Worm (Caenorhabditis elegans) whole organism, mixed stage, embryonic: ENCODE measurements around the gene lipl-6.

Experiments used
- M03D4.4 ChIP-seq: sonication (generic microtip); optimal IDR thresholded peaks from 2 replicates; lab custom pipeline; 2017; ENCODE audit warnings: mild to moderate bottlenecking, missing genetic modification characterization, missing compliant biosample characterization
- ceh-39 ChIP-seq: fragments of 150-350 bp; optimal IDR thresholded peaks from 2 replicates; lab custom pipeline; 2014; ENCODE audit warnings: missing biosample characterization, missing genetic modification characterization
- ceh-43 ChIP-seq: fragments of 200-800 bp; sonication (Bioruptor generic); optimal IDR thresholded peaks from 2 replicates; lab custom pipeline; 2018; ENCODE audit warnings: mild to moderate bottlenecking, missing genetic modification characterization, moderate library complexity, missing compliant biosample characterization
- ceh-83 ChIP-seq: fragments of 200-800 bp; sonication (Bioruptor generic); optimal IDR thresholded peaks from 2 replicates; lab custom pipeline; 2018; ENCODE audit warnings: mild to moderate bottlenecking, missing genetic modification characterization, missing compliant biosample characterization
- ces-1 ChIP-seq: fragments of 150-350 bp; optimal IDR thresholded peaks from 2 replicates; lab custom pipeline; 2014; ENCODE audit warnings: missing biosample characterization, missing genetic modification reagents, missing genetic modification characterization
- drap-1 ChIP-seq: fragments of 200-800 bp; sonication (Bioruptor generic); optimal IDR thresholded peaks from 3 replicates; lab custom pipeline; 2018; ENCODE audit warnings: mild to moderate bottlenecking, missing genetic modification characterization, missing compliant biosample characterization
- elt-1 ChIP-seq: sonication (generic microtip); optimal IDR thresholded peaks from 2 replicates; lab custom pipeline; 2017; ENCODE audit warnings: missing genetic modification characterization, mild to moderate bottlenecking, missing compliant biosample characterization, antibody characterized with exemption, moderate library complexity, borderline replicate concordance; ENCODE audit not compliant: insufficient read depth
- elt-3 ChIP-seq: fragments of 150-350 bp; optimal IDR thresholded peaks from 2 replicates; lab custom pipeline; 2014; ENCODE audit warnings: missing biosample characterization, missing genetic modification characterization
- ham-2 ChIP-seq: fragments of 200-800 bp; sonication (Bioruptor generic); optimal IDR thresholded peaks from 2 replicates; lab custom pipeline; 2018; ENCODE audit warnings: mild to moderate bottlenecking, missing genetic modification characterization, missing compliant biosample characterization
- hlh-1 ChIP-seq: fragments of 150-350 bp; optimal IDR thresholded peaks from 2 replicates; lab custom pipeline; 2014; ENCODE audit warnings: missing biosample characterization, missing genetic modification reagents, missing genetic modification characterization
- lin-13 ChIP-seq: fragments of 150-350 bp; optimal IDR thresholded peaks from 2 replicates; lab custom pipeline; 2014; ENCODE audit warnings: missing biosample characterization, missing genetic modification characterization
- lin-32 ChIP-seq: fragments of 200-800 bp; sonication (Bioruptor generic); optimal IDR thresholded peaks from 2 replicates; lab custom pipeline; 2018; ENCODE audit warnings: mild to moderate bottlenecking, missing genetic modification characterization, missing compliant biosample characterization
- lsy-2 ChIP-seq: fragments of 150-350 bp; optimal IDR thresholded peaks from 2 replicates; lab custom pipeline; 2014; ENCODE audit warnings: missing biosample characterization, missing genetic modification characterization
- mab-5 ChIP-seq: fragments of 150-350 bp; optimal IDR thresholded peaks from 2 replicates; lab custom pipeline; 2014; ENCODE audit warnings: missing biosample characterization, missing genetic modification characterization
- mep-1 ChIP-seq: fragments of 150-350 bp; optimal IDR thresholded peaks from 2 replicates; lab custom pipeline; 2017; ENCODE audit warnings: missing biosample characterization, missing genetic modification reagents, missing genetic modification characterization, inconsistent platforms
- mls-2 ChIP-seq: sonication (generic microtip); optimal IDR thresholded peaks from 2 replicates; lab custom pipeline; 2016; ENCODE audit warnings: mild to moderate bottlenecking, missing genetic modification characterization, moderate library complexity, missing compliant biosample characterization
- nhr-2 ChIP-seq: fragments of 150-350 bp; optimal IDR thresholded peaks from 2 replicates; lab custom pipeline; 2014; ENCODE audit warnings: missing biosample characterization, missing genetic modification characterization
- nhr-237 ChIP-seq: fragments of 150-350 bp; optimal IDR thresholded peaks from 2 replicates; lab custom pipeline; 2014; ENCODE audit warnings: missing biosample characterization, missing genetic modification characterization
- nhr-28 ChIP-seq: fragments of 150-350 bp; optimal IDR thresholded peaks from 2 replicates; lab custom pipeline; 2014; ENCODE audit warnings: missing biosample characterization, missing genetic modification characterization
- pha-4 ChIP-seq: fragments of 150-350 bp; optimal IDR thresholded peaks from 2 replicates; lab custom pipeline; 2018; ENCODE audit warnings: missing biosample characterization, missing genetic modification reagents, missing genetic modification characterization
- sem-2 ChIP-seq: fragments of 200-800 bp; sonication (Bioruptor generic); optimal IDR thresholded peaks from 2 replicates; lab custom pipeline; 2018; ENCODE audit warnings: mild to moderate bottlenecking, missing genetic modification characterization, missing compliant biosample characterization
- snpc-4 ChIP-seq: fragments of 150-350 bp; optimal IDR thresholded peaks from 2 replicates; lab custom pipeline; 2014; ENCODE audit warnings: missing biosample characterization, missing genetic modification characterization
- sptf-1 ChIP-seq: sonication (generic microtip); optimal IDR thresholded peaks from 2 replicates; lab custom pipeline; 2017; ENCODE audit warnings: mild to moderate bottlenecking, missing genetic modification characterization, moderate library complexity, missing compliant biosample characterization
- tbx-8 ChIP-seq: fragments of 200-800 bp; sonication (Bioruptor generic); optimal IDR thresholded peaks from 2 replicates; lab custom pipeline; 2018; ENCODE audit warnings: mild to moderate bottlenecking, missing genetic modification characterization, moderate library complexity, missing compliant biosample characterization
- unc-39 ChIP-seq: fragments of 150-350 bp; optimal IDR thresholded peaks from 2 replicates; lab custom pipeline; 2014; ENCODE audit warnings: missing biosample characterization, missing genetic modification characterization
- unc-62 ChIP-seq: fragments of 150-350 bp; optimal IDR thresholded peaks from 2 replicates; lab custom pipeline; 2014; ENCODE audit warnings: missing biosample characterization, missing genetic modification reagents, missing genetic modification characterization
- zip-8 ChIP-seq: fragments of 150-350 bp; optimal IDR thresholded peaks from 2 replicates; lab custom pipeline; 2014; ENCODE audit warnings: missing biosample characterization, missing genetic modification characterization
- ztf-11 ChIP-seq: fragments of 150-350 bp; optimal IDR thresholded peaks from 2 replicates; lab custom pipeline; 2014; ENCODE audit warnings: missing biosample characterization, missing genetic modification characterization

lipl-6 gene

DNA sequence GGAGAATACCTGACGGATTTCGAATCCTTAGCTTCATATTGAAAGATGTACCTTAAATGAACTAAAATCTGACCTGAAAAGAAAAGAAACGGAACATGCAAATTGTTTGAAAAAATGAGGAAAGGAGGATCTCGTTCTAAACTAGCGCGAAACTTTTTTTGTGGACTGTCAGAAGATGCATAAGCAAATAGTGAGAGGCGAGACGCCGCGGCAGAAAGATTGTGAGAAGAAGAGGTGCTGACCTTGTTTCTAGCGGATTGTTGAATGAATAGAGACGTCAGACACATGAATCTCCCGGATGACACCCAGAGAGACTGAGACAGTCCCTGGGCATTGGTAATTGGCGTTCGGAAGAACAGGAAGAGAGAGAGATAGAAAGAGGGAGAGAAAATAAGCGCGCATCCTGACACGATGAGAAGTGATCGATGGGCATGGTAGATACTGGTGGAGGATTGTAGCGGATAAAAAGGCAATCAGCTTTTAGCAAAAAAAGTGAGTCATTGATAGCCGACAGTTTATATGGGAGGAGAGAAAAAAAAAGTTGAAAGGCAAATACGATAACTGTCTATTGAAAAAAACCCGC is 35.9 kb upstream of the lipl-6 start, which contains the start of gene ptr-15:
ptr-15 (minus strand) TSS at position 51 of the 583 bp plus-strand sequence.
- TF ChIP-seq zip-8: no peak
- no peak for TF ChIP-seq lin-13 (tag; lab: Kevin White, UChicago)
- no peak for TF ChIP-seq pha-4 (tag; lab: Kevin White, UChicago)
- peak; percentile 61 for TF ChIP-seq unc-62 (GFP tag; lab: Kevin White, UChicago)
- TF ChIP-seq elt-1 (tag; lab: Kevin White, UChicago): peak; percentile 80
- peak; percentile 91 for TF ChIP-seq ham-2 (GFP tag; lab: Kevin White, UChicago)

ce11 chrV:6956237-6956636 is 22.1 kb upstream of the lipl-6 start, which contains the start of gene mec-1:
TSS of gene mec-1 (plus strand) at chrV:6956537.
- TF ChIP-seq tbx-8: no peak
- TF ChIP-seq nhr-2 (tag; lab: Kevin White, UChicago): no peak
- no peak for TF ChIP-seq lin-32 (GFP tag; lab: Kevin White, UChicago)
- TF ChIP-seq elt-3 (tag; lab: Kevin White, UChicago): no peak
- TF ChIP-seq hlh-1 (tag; lab: Kevin White, UChicago): no peak
- TF ChIP-seq zip-8: no peak
- TF ChIP-seq nhr-28 (tag; lab: Kevin White, UChicago): no peak

DNA sequence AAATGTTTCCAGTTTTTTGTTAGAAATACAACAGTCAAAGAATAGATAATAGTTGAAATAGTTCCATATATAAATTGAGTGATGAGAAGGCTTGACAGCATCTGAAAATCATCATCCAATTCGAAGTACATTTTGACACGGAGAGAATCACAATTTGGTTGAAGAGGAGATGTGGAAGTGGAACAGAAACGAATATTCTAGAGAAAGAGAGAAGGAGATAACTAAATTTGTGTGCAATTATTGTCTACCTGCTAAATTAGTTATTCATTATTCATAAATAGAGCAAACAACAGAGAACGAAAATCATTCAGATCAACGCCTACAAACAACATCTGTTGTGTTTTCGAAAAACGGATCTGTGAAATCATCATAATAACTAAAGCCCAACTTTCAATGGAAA is 19.7 kb upstream of the lipl-6 start, which contains the start of gene srg-31:
srg-31 (minus strand) TSS at position 101 of the 400 bp plus-strand sequence.
- TF ChIP-seq lin-13 (tag; lab: Kevin White, UChicago) (no peak), sem-2 (GFP tag; lab: Kevin White, UChicago) (no peak), nhr-28 (tag; lab: Kevin White, UChicago) (no peak), ztf-11 (tag; lab: Kevin White, UChicago) (no peak), ceh-43 (no peak)

DNA sequence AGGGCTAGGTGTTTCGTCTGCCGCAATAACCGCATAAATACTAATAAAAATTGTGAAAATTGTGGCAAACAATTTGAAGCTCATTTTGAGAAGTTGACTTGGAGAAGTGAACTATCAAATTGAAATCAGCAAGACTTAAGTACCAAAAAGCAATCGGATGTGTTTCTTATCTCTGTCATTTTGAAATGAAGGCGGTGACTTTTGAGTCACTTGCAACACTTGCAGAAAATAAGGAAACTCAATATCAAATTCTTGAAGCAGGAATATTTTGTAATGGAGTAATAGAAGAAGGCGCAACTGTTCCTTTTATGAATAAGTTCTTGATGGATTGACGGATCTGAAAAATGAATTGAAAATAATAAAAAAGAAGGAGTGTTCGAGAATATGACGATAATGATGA is 17.2 kb upstream of the lipl-6 start, which contains the start of gene T07H8.11:
T07H8.11 (minus strand) TSS at position 101 of the 400 bp plus-strand sequence.
- TF ChIP-seq mep-1 (tag; lab: Kevin White, UChicago) (no peak), M03D4.4 (tag; lab: Kevin White, UChicago) (no peak), drap-1 (no peak), nhr-237 (tag; lab: Kevin White, UChicago) (no peak), unc-62 (GFP tag; lab: Kevin White, UChicago) (no peak), hlh-1 (tag; lab: Kevin White, UChicago) (no peak), sptf-1 (tag; lab: Kevin White, UChicago) (no peak), ceh-43 (no peak)

ce11 chrV:6949770-6950169 is 15.7 kb upstream of the lipl-6 start, which contains the start of gene Y57E12B.11:
TSS of gene Y57E12B.11 (minus strand) at chrV:6949870.
- no peak for TF ChIP-seq mep-1 (tag; lab: Kevin White, UChicago)
- no peak for TF ChIP-seq sem-2 (GFP tag; lab: Kevin White, UChicago)
- no peak for TF ChIP-seq nhr-237 (tag; lab: Kevin White, UChicago)
- TF ChIP-seq unc-39: no peak
- TF ChIP-seq ceh-43: no peak
- no peak for TF ChIP-seq nhr-28 (tag; lab: Kevin White, UChicago)
- TF ChIP-seq snpc-4 (tag; lab: Kevin White, UChicago): no peak
- no peak for TF ChIP-seq ces-1

DNA sequence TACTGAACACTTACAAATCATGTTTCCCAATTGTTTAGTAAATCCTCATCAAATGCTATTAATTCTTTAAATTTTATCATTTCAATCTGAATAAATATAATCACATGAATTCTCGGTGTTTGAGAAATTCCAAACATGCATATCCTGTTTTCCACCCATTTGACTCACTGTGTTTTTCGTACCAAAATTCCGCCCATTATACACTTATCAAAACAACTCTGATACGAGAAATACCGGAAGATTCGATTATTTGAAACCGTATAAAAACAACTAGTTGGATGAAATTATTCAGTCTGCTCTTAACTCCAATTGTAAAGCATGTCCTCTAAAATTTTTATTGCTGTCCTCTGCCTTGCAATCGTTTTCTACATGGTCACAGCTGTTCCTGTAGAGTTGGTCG is 14.1 kb upstream of the lipl-6 start, which contains the start of gene Y57E12B.1:
Y57E12B.1 (plus strand) TSS at position 301 of the 400 bp plus-strand sequence.
- TF ChIP-seq ceh-83 (GFP tag; lab: Kevin White, UChicago) (no peak), nhr-237 (tag; lab: Kevin White, UChicago) (no peak), ztf-11 (tag; lab: Kevin White, UChicago) (no peak)

- no peak for TF ChIP-seq ztf-11 (tag; lab: Kevin White, UChicago)
- no peak for TF ChIP-seq unc-62 (GFP tag; lab: Kevin White, UChicago)
- no peak for TF ChIP-seq mab-5
- TF ChIP-seq nhr-237 (tag; lab: Kevin White, UChicago): no peak
- no peak for TF ChIP-seq lsy-2 (tag; lab: Kevin White, UChicago)
- TF ChIP-seq unc-39: no peak
- TF ChIP-seq lin-13 (tag; lab: Kevin White, UChicago): no peak
- no peak for TF ChIP-seq mls-2 (tag; lab: Kevin White, UChicago)
- TF ChIP-seq M03D4.4 (tag; lab: Kevin White, UChicago): no peak
- TF ChIP-seq snpc-4 (tag; lab: Kevin White, UChicago): no peak
- TF ChIP-seq elt-1 (tag; lab: Kevin White, UChicago): no peak
- no peak for TF ChIP-seq nhr-2 (tag; lab: Kevin White, UChicago)
- TF ChIP-seq pha-4 (tag; lab: Kevin White, UChicago): no peak
- no peak for TF ChIP-seq ceh-39 (tag; lab: Kevin White, UChicago)
- no peak for TF ChIP-seq drap-1
- no peak for TF ChIP-seq ham-2 (GFP tag; lab: Kevin White, UChicago)
- no peak for TF ChIP-seq nhr-28 (tag; lab: Kevin White, UChicago)
Measured at ce11 chrV:6947442-6947841, 13.3 kb upstream of the lipl-6 start, which contains the start of gene Y57E12B.4. TSS of gene Y57E12B.4 (minus strand) at chrV:6947542.
